Worm (Caenorhabditis elegans) whole organism, mixed stage, embryonic: ENCODE measurements around the gene dhhc-1.

Source experiments
- M03D4.4 ChIP-seq: sonication (generic microtip); optimal IDR thresholded peaks from 2 replicates; lab custom pipeline; 2017; ENCODE audit warnings: mild to moderate bottlenecking, missing genetic modification characterization, missing compliant biosample characterization
- bed-3 ChIP-seq: fragments of 200-800 bp; sonication (Bioruptor generic); optimal IDR thresholded peaks from 3 replicates; lab custom pipeline; 2018; ENCODE audit warnings: mild to moderate bottlenecking, missing genetic modification characterization, moderate library complexity, missing compliant biosample characterization
- blmp-1 ChIP-seq: fragments of 150-350 bp; optimal IDR thresholded peaks from 2 replicates; lab custom pipeline; 2014; ENCODE audit warnings: missing biosample characterization, missing genetic modification characterization
- ceh-39 ChIP-seq: fragments of 150-350 bp; optimal IDR thresholded peaks from 2 replicates; lab custom pipeline; 2014; ENCODE audit warnings: missing biosample characterization, missing genetic modification characterization
- ceh-43 ChIP-seq: fragments of 200-800 bp; sonication (Bioruptor generic); optimal IDR thresholded peaks from 2 replicates; lab custom pipeline; 2018; ENCODE audit warnings: mild to moderate bottlenecking, missing genetic modification characterization, moderate library complexity, missing compliant biosample characterization
- ceh-83 ChIP-seq: fragments of 200-800 bp; sonication (Bioruptor generic); optimal IDR thresholded peaks from 2 replicates; lab custom pipeline; 2018; ENCODE audit warnings: mild to moderate bottlenecking, missing genetic modification characterization, missing compliant biosample characterization
- ces-1 ChIP-seq: fragments of 150-350 bp; optimal IDR thresholded peaks from 2 replicates; lab custom pipeline; 2014; ENCODE audit warnings: missing biosample characterization, missing genetic modification reagents, missing genetic modification characterization
- cnd-1 ChIP-seq: fragments of 200-800 bp; sonication (Bioruptor generic); optimal IDR thresholded peaks from 2 replicates; lab custom pipeline; 2018; ENCODE audit warnings: mild to moderate bottlenecking, missing genetic modification characterization, missing compliant biosample characterization
- drap-1 ChIP-seq: fragments of 200-800 bp; sonication (Bioruptor generic); optimal IDR thresholded peaks from 3 replicates; lab custom pipeline; 2018; ENCODE audit warnings: mild to moderate bottlenecking, missing genetic modification characterization, missing compliant biosample characterization
- elt-1 ChIP-seq: sonication (generic microtip); optimal IDR thresholded peaks from 2 replicates; lab custom pipeline; 2017; ENCODE audit warnings: missing genetic modification characterization, mild to moderate bottlenecking, missing compliant biosample characterization, antibody characterized with exemption, moderate library complexity, borderline replicate concordance; ENCODE audit not compliant: insufficient read depth
- elt-3 ChIP-seq: fragments of 150-350 bp; optimal IDR thresholded peaks from 2 replicates; lab custom pipeline; 2014; ENCODE audit warnings: missing biosample characterization, missing genetic modification characterization
- ham-2 ChIP-seq: fragments of 200-800 bp; sonication (Bioruptor generic); optimal IDR thresholded peaks from 2 replicates; lab custom pipeline; 2018; ENCODE audit warnings: mild to moderate bottlenecking, missing genetic modification characterization, missing compliant biosample characterization
- hlh-1 ChIP-seq: fragments of 150-350 bp; optimal IDR thresholded peaks from 2 replicates; lab custom pipeline; 2014; ENCODE audit warnings: missing biosample characterization, missing genetic modification reagents, missing genetic modification characterization
- lin-13 ChIP-seq: fragments of 150-350 bp; optimal IDR thresholded peaks from 2 replicates; lab custom pipeline; 2014; ENCODE audit warnings: missing biosample characterization, missing genetic modification characterization
- lin-32 ChIP-seq: fragments of 200-800 bp; sonication (Bioruptor generic); optimal IDR thresholded peaks from 2 replicates; lab custom pipeline; 2018; ENCODE audit warnings: mild to moderate bottlenecking, missing genetic modification characterization, missing compliant biosample characterization
- lsy-2 ChIP-seq: fragments of 150-350 bp; optimal IDR thresholded peaks from 2 replicates; lab custom pipeline; 2014; ENCODE audit warnings: missing biosample characterization, missing genetic modification characterization
- mab-5 ChIP-seq: fragments of 150-350 bp; optimal IDR thresholded peaks from 2 replicates; lab custom pipeline; 2014; ENCODE audit warnings: missing biosample characterization, missing genetic modification characterization
- mls-2 ChIP-seq: sonication (generic microtip); optimal IDR thresholded peaks from 2 replicates; lab custom pipeline; 2016; ENCODE audit warnings: mild to moderate bottlenecking, missing genetic modification characterization, moderate library complexity, missing compliant biosample characterization
- nhr-12 ChIP-seq: fragments of 150-350 bp; optimal IDR thresholded peaks from 2 replicates; lab custom pipeline; 2014; ENCODE audit warnings: missing biosample characterization, missing genetic modification characterization
- nhr-2 ChIP-seq: fragments of 150-350 bp; optimal IDR thresholded peaks from 2 replicates; lab custom pipeline; 2014; ENCODE audit warnings: missing biosample characterization, missing genetic modification characterization
- nhr-237 ChIP-seq: fragments of 150-350 bp; optimal IDR thresholded peaks from 2 replicates; lab custom pipeline; 2014; ENCODE audit warnings: missing biosample characterization, missing genetic modification characterization
- nhr-28 ChIP-seq: fragments of 150-350 bp; optimal IDR thresholded peaks from 2 replicates; lab custom pipeline; 2014; ENCODE audit warnings: missing biosample characterization, missing genetic modification characterization
- nhr-76 ChIP-seq: sonication (generic microtip); optimal IDR thresholded peaks from 2 replicates; lab custom pipeline; 2017; ENCODE audit warnings: missing biosample characterization, missing genetic modification characterization
- pha-4 ChIP-seq: fragments of 150-350 bp; optimal IDR thresholded peaks from 2 replicates; lab custom pipeline; 2018; ENCODE audit warnings: missing biosample characterization, missing genetic modification reagents, missing genetic modification characterization
- sem-2 ChIP-seq: fragments of 200-800 bp; sonication (Bioruptor generic); optimal IDR thresholded peaks from 2 replicates; lab custom pipeline; 2018; ENCODE audit warnings: mild to moderate bottlenecking, missing genetic modification characterization, missing compliant biosample characterization
- snpc-4 ChIP-seq: fragments of 150-350 bp; optimal IDR thresholded peaks from 2 replicates; lab custom pipeline; 2014; ENCODE audit warnings: missing biosample characterization, missing genetic modification characterization
- sptf-1 ChIP-seq: sonication (generic microtip); optimal IDR thresholded peaks from 2 replicates; lab custom pipeline; 2017; ENCODE audit warnings: mild to moderate bottlenecking, missing genetic modification characterization, moderate library complexity, missing compliant biosample characterization
- tbx-8 ChIP-seq: fragments of 200-800 bp; sonication (Bioruptor generic); optimal IDR thresholded peaks from 2 replicates; lab custom pipeline; 2018; ENCODE audit warnings: mild to moderate bottlenecking, missing genetic modification characterization, moderate library complexity, missing compliant biosample characterization
- unc-120 ChIP-seq: sonication (generic microtip); optimal IDR thresholded peaks from 2 replicates; lab custom pipeline; 2017; ENCODE audit warnings: missing genetic modification characterization, missing compliant biosample characterization; ENCODE audit not compliant: poor library complexity, severe bottlenecking
- unc-39 ChIP-seq: fragments of 150-350 bp; optimal IDR thresholded peaks from 2 replicates; lab custom pipeline; 2014; ENCODE audit warnings: missing biosample characterization, missing genetic modification characterization
- zip-8 ChIP-seq: fragments of 150-350 bp; optimal IDR thresholded peaks from 2 replicates; lab custom pipeline; 2014; ENCODE audit warnings: missing biosample characterization, missing genetic modification characterization
- ztf-11 ChIP-seq: fragments of 150-350 bp; optimal IDR thresholded peaks from 2 replicates; lab custom pipeline; 2014; ENCODE audit warnings: missing biosample characterization, missing genetic modification characterization

Gene dhhc-1

DNA sequence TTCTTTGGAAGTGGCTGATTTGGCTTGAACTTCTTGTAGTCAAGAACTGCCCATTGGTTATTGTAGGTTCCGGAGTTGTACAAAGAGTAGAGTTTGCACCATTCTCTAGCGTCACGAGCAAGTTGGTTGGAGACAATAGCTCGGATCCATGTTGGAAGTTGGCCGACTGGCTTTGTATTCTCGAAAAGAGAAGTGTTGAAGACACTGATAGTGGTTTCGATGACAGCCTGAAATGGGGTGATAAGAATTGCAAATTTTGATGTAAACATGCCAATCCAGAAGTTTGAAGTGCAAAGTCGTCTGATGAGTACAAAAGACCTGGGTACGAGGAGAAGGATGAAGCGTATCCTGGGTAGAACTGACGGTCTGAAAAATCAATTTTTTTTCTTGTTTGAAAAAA is 3.9 kb downstream of the dhhc-1 start:
- no peak for TF ChIP-seq sptf-1 (tag; lab: Kevin White, UChicago)
- TF ChIP-seq ceh-43, result no peak
- no peak for TF ChIP-seq drap-1 (GFP tag; lab: Kevin White, UChicago)
- TF ChIP-seq nhr-237 (tag; lab: Kevin White, UChicago), result no peak
- no peak for TF ChIP-seq mls-2 (tag; lab: Kevin White, UChicago)
- TF ChIP-seq nhr-28 (tag; lab: Kevin White, UChicago), result no peak
- TF ChIP-seq blmp-1, result no peak
- no peak for TF ChIP-seq ces-1 (GFP tag; lab: Kevin White, UChicago)
- TF ChIP-seq pha-4 (tag; lab: Kevin White, UChicago), result no peak
- TF ChIP-seq snpc-4, result no peak
- no peak for TF ChIP-seq ham-2 (GFP tag; lab: Kevin White, UChicago)
- no peak for TF ChIP-seq nhr-2 (tag; lab: Kevin White, UChicago)
- TF ChIP-seq zip-8 (tag; lab: Kevin White, UChicago), result no peak
- no peak for TF ChIP-seq unc-120
- no peak for TF ChIP-seq elt-1 (tag; lab: Kevin White, UChicago)
- no peak for TF ChIP-seq cnd-1 (tag; lab: Kevin White, UChicago)

- no peak for TF ChIP-seq mab-5 (tag; lab: Kevin White, UChicago)
These were observed 5.2 kb downstream of the dhhc-1 start, which contains the start of gene F09B12.7 for ce11 chrX:15094973-15095372. F09B12.7 (minus strand) TSS chrX:15095073.

ce11 chrX:15092775-15093386 is 7.3 kb downstream of the dhhc-1 start:
- no peak for TF ChIP-seq drap-1 (GFP tag; lab: Kevin White, UChicago)
- TF ChIP-seq zip-8 (tag; lab: Kevin White, UChicago), result no peak
- no peak for TF ChIP-seq elt-3 (tag; lab: Kevin White, UChicago)
- no peak for TF ChIP-seq tbx-8 (GFP tag; lab: Kevin White, UChicago)
- no peak for TF ChIP-seq nhr-28 (tag; lab: Kevin White, UChicago)
- TF ChIP-seq hlh-1 (tag; lab: Kevin White, UChicago), result no peak
- TF ChIP-seq lin-32 (GFP tag; lab: Kevin White, UChicago), result no peak
- no peak for TF ChIP-seq sptf-1 (tag; lab: Kevin White, UChicago)
- no peak for TF ChIP-seq sem-2 (GFP tag; lab: Kevin White, UChicago)
- no peak for TF ChIP-seq nhr-2 (tag; lab: Kevin White, UChicago)
- no peak for TF ChIP-seq ces-1 (GFP tag; lab: Kevin White, UChicago)

- no peak for TF ChIP-seq nhr-28 (tag; lab: Kevin White, UChicago)
- no peak for TF ChIP-seq unc-39 (tag; lab: Kevin White, UChicago)
- no peak for TF ChIP-seq mab-5 (tag; lab: Kevin White, UChicago)
- TF ChIP-seq ces-1 (GFP tag; lab: Kevin White, UChicago), result no peak
- no peak for TF ChIP-seq nhr-12
- TF ChIP-seq unc-120, result no peak
- TF ChIP-seq ceh-39 (tag; lab: Kevin White, UChicago), result no peak
- TF ChIP-seq ceh-83 (GFP tag; lab: Kevin White, UChicago), result no peak
- no peak for TF ChIP-seq pha-4 (tag; lab: Kevin White, UChicago)
- no peak for TF ChIP-seq snpc-4
- no peak for TF ChIP-seq zip-8 (tag; lab: Kevin White, UChicago)
- no peak for TF ChIP-seq blmp-1
- no peak for TF ChIP-seq M03D4.4 (tag; lab: Kevin White, UChicago)
- no peak for TF ChIP-seq nhr-2 (tag; lab: Kevin White, UChicago)
- TF ChIP-seq lsy-2, result no peak
- no peak for TF ChIP-seq lin-32 (GFP tag; lab: Kevin White, UChicago)
- TF ChIP-seq nhr-237 (tag; lab: Kevin White, UChicago), result no peak
- no peak for TF ChIP-seq ham-2 (GFP tag; lab: Kevin White, UChicago)
- no peak for TF ChIP-seq ztf-11 (tag; lab: Kevin White, UChicago)
- no peak for TF ChIP-seq elt-1 (tag; lab: Kevin White, UChicago)
These were observed 11.1 kb downstream of the dhhc-1 start, which contains the start of gene flr-4 for ce11 chrX:15089123-15089522. flr-4 (plus strand) TSS chrX:15089397.

- TF ChIP-seq ces-1 (GFP tag; lab: Kevin White, UChicago) (no peak), mab-5 (tag; lab: Kevin White, UChicago) (no peak), nhr-76 (tag; lab: Kevin White, UChicago) (no peak), zip-8 (tag; lab: Kevin White, UChicago) (no peak), lin-32 (GFP tag; lab: Kevin White, UChicago) (no peak), lin-13 (tag; lab: Kevin White, UChicago) (no peak), unc-120 (no peak), nhr-2 (tag; lab: Kevin White, UChicago) (no peak), unc-39 (tag; lab: Kevin White, UChicago) (no peak), nhr-12 (no peak), hlh-1 (tag; lab: Kevin White, UChicago) (no peak), sptf-1 (tag; lab: Kevin White, UChicago) (no peak), snpc-4 (no peak), cnd-1 (tag; lab: Kevin White, UChicago) (no peak), nhr-28 (tag; lab: Kevin White, UChicago) (no peak), drap-1 (GFP tag; lab: Kevin White, UChicago) (no peak), nhr-237 (tag; lab: Kevin White, UChicago) (no peak), bed-3 (GFP tag; lab: Kevin White, UChicago) (no peak), sem-2 (GFP tag; lab: Kevin White, UChicago) (no peak)
These were observed 12.5 kb downstream of the dhhc-1 start for ce11 chrX:15087752-15088151.
